Worm (Caenorhabditis elegans) whole organism, young adult: ENCODE results near the gene phb-2.

ENCODE experiments used
- B0035.1 ChIP-seq: sonication (generic microtip); optimal IDR thresholded peaks from 2 replicates; lab custom pipeline; 2016; ENCODE audit warnings: missing genetic modification characterization, mild to moderate bottlenecking, missing compliant biosample characterization, missing genotype, missing genetic modification reagents
- B0261.1 ChIP-seq: sonication (generic microtip); optimal IDR thresholded peaks from 2 replicates; lab custom pipeline; 2016; ENCODE audit warnings: mild to moderate bottlenecking, missing genetic modification characterization, moderate library complexity, missing compliant biosample characterization
- C06A6.2 ChIP-seq: fragments of 200-800 bp; sonication (Bioruptor generic); conservative IDR thresholded peaks from 2 replicates; pipeline ENCODE4 v1.3.6; 2022; ENCODE audit warnings: missing genetic modification characterization, missing compliant biosample characterization
- C17E4.6 ChIP-seq: fragments of 200-800 bp; sonication (Bioruptor generic); IDR thresholded peaks from 2 replicates; pipeline ENCODE4 v1.3.6; 2022; ENCODE audit warnings: missing genetic modification reagents, missing genetic modification characterization, missing compliant biosample characterization
- F10E7.11 ChIP-seq: sonication (generic microtip); optimal IDR thresholded peaks from 2 replicates; lab custom pipeline; 2017; ENCODE audit warnings: mild to moderate bottlenecking, missing genetic modification characterization, moderate library complexity, missing compliant biosample characterization
- F23B12.7 ChIP-seq: sonication (generic microtip); optimal IDR thresholded peaks from 2 replicates; lab custom pipeline; 2017; ENCODE audit warnings: missing genetic modification characterization, mild to moderate bottlenecking, missing compliant biosample characterization, antibody characterized with exemption, moderate library complexity; ENCODE audit not compliant: insufficient read depth
- F55B11.4 ChIP-seq: sonication (generic microtip); optimal IDR thresholded peaks from 2 replicates; lab custom pipeline; 2016; ENCODE audit warnings: missing compliant biosample characterization, missing genetic modification characterization, borderline replicate concordance; ENCODE audit not compliant: insufficient read depth
- K11D2.4 ChIP-seq: fragments of 200-800 bp; sonication (Bioruptor generic); IDR thresholded peaks from 2 replicates; pipeline ENCODE4 v1.3.6; 2022; ENCODE audit warnings: missing genetic modification reagents, missing genetic modification characterization, missing compliant biosample characterization
- K12H6.12 ChIP-seq: fragments of 200-800 bp; sonication (Bioruptor generic); optimal IDR thresholded peaks from 2 replicates; lab custom pipeline; 2018; ENCODE audit warnings: mild to moderate bottlenecking, missing genetic modification characterization, missing compliant biosample characterization
- Y53F4B.3 ChIP-seq: fragments of 200-800 bp; sonication (Bioruptor generic); IDR thresholded peaks from 2 replicates; pipeline ENCODE4 v1.3.6; 2022; ENCODE audit warnings: missing genetic modification reagents, missing genetic modification characterization, missing compliant biosample characterization
- Y95B8A.8 ChIP-seq: fragments of 200-800 bp; sonication (Bioruptor generic); IDR thresholded peaks from 2 replicates; pipeline ENCODE4 v1.3.6; 2022; ENCODE audit warnings: missing genetic modification reagents, missing genetic modification characterization, missing compliant biosample characterization
- ZK185.1 ChIP-seq: sonication (generic microtip); optimal IDR thresholded peaks from 2 replicates; lab custom pipeline; 2016; ENCODE audit warnings: mild to moderate bottlenecking, missing genetic modification characterization, missing compliant biosample characterization; ENCODE audit not compliant: poor library complexity, severe bottlenecking
- attf-3 ChIP-seq: fragments of 200-800 bp; sonication (Bioruptor generic); conservative IDR thresholded peaks from 2 replicates; pipeline ENCODE4 v1.3.6; 2022; ENCODE audit warnings: missing genetic modification reagents, missing genetic modification characterization, missing compliant biosample characterization
- attf-6 ChIP-seq: fragments of 200-800 bp; sonication (Bioruptor generic); IDR thresholded peaks from 2 replicates; pipeline ENCODE4 v1.3.6; 2022; ENCODE audit warnings: missing genetic modification reagents, missing genetic modification characterization, missing compliant biosample characterization
- bed-2 ChIP-seq: fragments of 200-800 bp; sonication (Bioruptor generic); IDR thresholded peaks from 2 replicates; pipeline ENCODE4 v1.3.6; 2022; ENCODE audit warnings: missing genetic modification reagents, missing genetic modification characterization, missing compliant biosample characterization
- ccch-3 ChIP-seq: fragments of 200-800 bp; sonication (Bioruptor generic); optimal IDR thresholded peaks from 2 replicates; lab custom pipeline; 2018; ENCODE audit warnings: mild to moderate bottlenecking, missing genetic modification characterization, missing compliant biosample characterization
- cebp-1 ChIP-seq, 2 experiments: fragments of 200-800 bp in 1 of 2; sonication (Bioruptor generic) in 1 of 2; sonication (generic microtip) in 1 of 2; IDR thresholded peaks in 1 of 2; optimal IDR thresholded peaks in 1 of 2; 2 replicates each; pipeline versions ENCODE4 v1.3.6 to Lab custom; 2017 to 2022; ENCODE audit warnings: missing compliant biosample characterization in 2 of 2, missing genetic modification characterization in 2 of 2, mild to moderate bottlenecking in 1 of 2, missing genetic modification reagents in 1 of 2, moderate library complexity in 1 of 2
- ceh-100 ChIP-seq: fragments of 200-800 bp; sonication (Bioruptor generic); IDR thresholded peaks from 2 replicates; pipeline ENCODE4 v1.3.6; 2022; ENCODE audit warnings: missing genetic modification reagents, missing genetic modification characterization, missing compliant biosample characterization
- ceh-27 ChIP-seq: fragments of 200-800 bp; sonication (Bioruptor generic); optimal IDR thresholded peaks from 2 replicates; lab custom pipeline; 2018; ENCODE audit warnings: mild to moderate bottlenecking, missing genetic modification characterization, moderate library complexity, missing compliant biosample characterization
- ceh-79 ChIP-seq: sonication (generic microtip); optimal IDR thresholded peaks from 2 replicates; lab custom pipeline; 2017; ENCODE audit warnings: mild to moderate bottlenecking, missing genetic modification characterization, missing compliant biosample characterization
- ceh-91 ChIP-seq: fragments of 200-800 bp; sonication (Bioruptor generic); IDR thresholded peaks from 2 replicates; pipeline ENCODE4 v1.3.6; 2022; ENCODE audit warnings: missing genetic modification reagents, missing genetic modification characterization, missing compliant biosample characterization
- chd-7 ChIP-seq: sonication (generic microtip); optimal IDR thresholded peaks from 2 replicates; lab custom pipeline; 2016; ENCODE audit warnings: mild to moderate bottlenecking, missing genetic modification characterization, moderate library complexity, missing compliant biosample characterization
- dox-1 ChIP-seq: fragments of 200-800 bp; sonication (Bioruptor generic); IDR thresholded peaks from 2 replicates; pipeline ENCODE4 v1.3.6; 2022; ENCODE audit warnings: missing genetic modification reagents, missing genetic modification characterization, missing compliant biosample characterization
- egl-44 ChIP-seq: fragments of 200-800 bp; sonication (Bioruptor generic); IDR thresholded peaks from 2 replicates; pipeline ENCODE4 v1.3.6; 2022; ENCODE audit warnings: missing genetic modification reagents, missing genetic modification characterization, missing compliant biosample characterization
- ekl-4 ChIP-seq: fragments of 200-800 bp; sonication (Bioruptor generic); IDR thresholded peaks from 2 replicates; pipeline ENCODE4 v1.3.6; 2022; ENCODE audit warnings: missing genetic modification reagents, missing genetic modification characterization, missing compliant biosample characterization
- ets-4 ChIP-seq: fragments of 200-800 bp; sonication (Bioruptor generic); optimal IDR thresholded peaks from 2 replicates; lab custom pipeline; 2018; ENCODE audit warnings: mild to moderate bottlenecking, missing genetic modification characterization, missing compliant biosample characterization
- fkh-3 ChIP-seq: sonication (generic microtip); optimal IDR thresholded peaks from 2 replicates; lab custom pipeline; 2016; ENCODE audit warnings: mild to moderate bottlenecking, missing genetic modification characterization, missing compliant biosample characterization
- hsf-1 ChIP-seq: fragments of 200-800 bp; sonication (Bioruptor generic); IDR thresholded peaks from 2 replicates; pipeline ENCODE4 v1.3.6; 2022; ENCODE audit warnings: missing genetic modification reagents, missing genetic modification characterization, missing compliant biosample characterization
- let-607 ChIP-seq, 2 experiments: fragments of 200-800 bp in 1 of 2; sonication (Bioruptor generic) in 1 of 2; sonication (generic microtip) in 1 of 2; optimal IDR thresholded peaks; 2 replicates each; lab custom pipeline; 2016 to 2018; ENCODE audit warnings: mild to moderate bottlenecking in 2 of 2, missing compliant biosample characterization in 2 of 2, missing genetic modification characterization in 2 of 2, moderate library complexity in 2 of 2, missing genotype in 1 of 2
- lin-54 ChIP-seq: fragments of 200-800 bp; sonication (Bioruptor generic); optimal IDR thresholded peaks from 2 replicates; lab custom pipeline; 2018; ENCODE audit warnings: mild to moderate bottlenecking, missing genetic modification characterization, missing compliant biosample characterization
- lir-1 ChIP-seq: fragments of 200-800 bp; sonication (Bioruptor generic); conservative IDR thresholded peaks from 2 replicates; pipeline ENCODE4 v1.3.6; 2022; ENCODE audit warnings: missing genetic modification reagents, missing genetic modification characterization, missing compliant biosample characterization
- madf-10 ChIP-seq: sonication (generic microtip); optimal IDR thresholded peaks from 2 replicates; lab custom pipeline; 2016; ENCODE audit warnings: mild to moderate bottlenecking, missing genetic modification characterization, missing compliant biosample characterization
- madf-3 ChIP-seq: fragments of 200-800 bp; sonication (Bioruptor generic); IDR thresholded peaks from 2 replicates; pipeline ENCODE4 v1.3.6; 2022; ENCODE audit warnings: missing genetic modification reagents, missing genetic modification characterization, missing compliant biosample characterization
- madf-6 ChIP-seq: fragments of 200-800 bp; sonication (Bioruptor generic); IDR thresholded peaks from 2 replicates; pipeline ENCODE4 v1.3.6; 2022; ENCODE audit warnings: missing genetic modification reagents, missing genetic modification characterization, missing compliant biosample characterization
- mel-28 ChIP-seq: sonication (generic microtip); optimal IDR thresholded peaks from 2 replicates; lab custom pipeline; 2016; ENCODE audit warnings: borderline replicate concordance, mild to moderate bottlenecking, missing genetic modification characterization, missing compliant biosample characterization
- nfya-1 ChIP-seq: sonication (generic microtip); optimal IDR thresholded peaks from 2 replicates; lab custom pipeline; 2017; ENCODE audit warnings: antibody characterized with exemption, missing compliant biosample characterization, missing genetic modification characterization, borderline replicate concordance; ENCODE audit not compliant: insufficient read depth
- nfya-2 ChIP-seq: fragments of 200-800 bp; sonication (Bioruptor generic); IDR thresholded peaks from 2 replicates; pipeline ENCODE4 v1.3.6; 2022; ENCODE audit warnings: missing genetic modification reagents, missing genetic modification characterization, missing compliant biosample characterization
- nhr-179 ChIP-seq: sonication (generic microtip); optimal IDR thresholded peaks from 2 replicates; lab custom pipeline; 2016; ENCODE audit warnings: mild to moderate bottlenecking, missing genetic modification characterization, missing compliant biosample characterization
- nhr-80 ChIP-seq: sonication (generic microtip); optimal IDR thresholded peaks from 2 replicates; lab custom pipeline; 2016; ENCODE audit warnings: missing genetic modification characterization, missing compliant biosample characterization
- pha-4 ChIP-seq: fragments of 150-350 bp; sonication (generic microtip); optimal IDR thresholded peaks from 2 replicates; lab custom pipeline; 2014; ENCODE audit warnings: missing biosample characterization, missing genetic modification reagents, missing genetic modification characterization
- repo-1 ChIP-seq: sonication (generic microtip); optimal IDR thresholded peaks from 2 replicates; lab custom pipeline; 2017; ENCODE audit warnings: mild to moderate bottlenecking, missing genetic modification characterization, missing compliant biosample characterization
- sdz-38 ChIP-seq: sonication (generic microtip); optimal IDR thresholded peaks from 2 replicates; lab custom pipeline; 2016; ENCODE audit warnings: missing genotype, missing genetic modification characterization, missing compliant biosample characterization
- snpc-3.4 ChIP-seq: sonication (generic microtip); optimal IDR thresholded peaks from 2 replicates; lab custom pipeline; 2017; ENCODE audit warnings: missing genetic modification characterization, mild to moderate bottlenecking, missing compliant biosample characterization, antibody characterized with exemption, moderate library complexity, missing genotype, missing genetic modification reagents
- tbp1 ChIP-seq: fragments of 200-800 bp; sonication (Bioruptor generic); optimal IDR thresholded peaks from 2 replicates; lab custom pipeline; 2018; ENCODE audit warnings: mild to moderate bottlenecking, missing genetic modification characterization, missing compliant biosample characterization
- unc-130 ChIP-seq: sonication (generic microtip); optimal IDR thresholded peaks from 2 replicates; lab custom pipeline; 2016; ENCODE audit warnings: missing genetic modification reagents, missing genetic modification characterization, missing compliant biosample characterization
- ztf-18 ChIP-seq: sonication (generic microtip); optimal IDR thresholded peaks from 2 replicates; lab custom pipeline; 2016; ENCODE audit warnings: missing genotype, mild to moderate bottlenecking, missing genetic modification characterization, missing compliant biosample characterization

The phb-2 gene

DNA sequence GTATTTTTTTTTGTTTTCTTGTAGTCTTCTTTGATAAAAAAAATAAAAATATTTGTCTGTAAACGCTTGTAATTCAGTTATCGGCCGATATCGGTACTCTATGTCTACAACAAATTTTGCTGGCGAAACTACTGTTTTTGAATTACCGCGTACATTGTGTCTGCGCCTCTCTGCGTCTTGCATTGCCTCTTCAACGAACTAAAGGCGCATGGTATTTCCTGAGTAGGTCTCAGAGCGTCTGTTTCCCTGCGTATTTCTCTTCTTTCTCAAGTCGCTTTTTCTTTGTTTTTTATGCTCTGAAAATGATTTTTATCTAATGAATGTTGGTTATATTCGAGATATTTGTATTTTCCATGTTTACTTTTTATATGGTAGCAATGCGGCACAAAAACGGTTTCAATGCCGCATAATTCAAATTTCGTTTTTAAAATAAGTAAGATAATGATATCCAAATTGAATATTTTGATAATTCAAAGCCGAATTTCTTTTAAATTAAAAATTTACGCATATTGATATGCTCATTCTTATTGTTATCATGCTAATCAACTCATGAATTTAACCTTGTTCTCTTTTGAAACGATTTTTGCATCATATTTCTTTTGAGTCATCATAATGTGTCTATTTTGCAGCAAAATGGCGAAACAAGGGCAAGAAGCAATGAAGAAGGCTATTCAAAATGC, at the start of gene phb-2:
Gene phb-2 (plus strand): TSS at position 630 of the 680 bp plus-strand sequence.
- TF ChIP-seq ZK185.1 (tag; lab: Kevin White, UChicago) (peak; percentile 22), madf-3 (GFP tag; lab: Robert Waterston, UW) (no peak), Y95B8A.8 (GFP tag; lab: Robert Waterston, UW) (no peak), egl-44 (GFP tag; lab: Robert Waterston, UW) (no peak), ekl-4 (GFP tag; lab: Robert Waterston, UW) (peak; percentile 59), cebp-1 (GFP tag; IDR thresholded peaks at IDR 0.05; lab: Robert Waterston, UW) (0 out of 2 replicates have a peak, but pooled peaks have one; percentile 14), cebp-1 (tag; optimal IDR thresholded peaks at IDR 0.05; lab: Kevin White, UChicago) (peak; percentile 59), fkh-3 (tag; lab: Kevin White, UChicago) (no peak), Y53F4B.3 (no peak), ccch-3 (GFP tag; lab: Kevin White, UChicago) (peak; percentile 2), C17E4.6 (GFP tag; lab: Robert Waterston, UW) (peak; percentile 39; the same call in 1 of the 2 replicates), snpc-3.4 (tag; lab: Kevin White, UChicago) (peak; percentile 19), F55B11.4 (tag; lab: Kevin White, UChicago) (no peak), K11D2.4 (no peak), nfya-1 (tag; lab: Kevin White, UChicago) (no peak), repo-1 (tag; lab: Kevin White, UChicago) (no peak), bed-2 (GFP tag; lab: Robert Waterston, UW) (no peak), ceh-27 (peak; percentile 68), ceh-79 (tag; lab: Kevin White, UChicago) (no peak), nhr-179 (tag; lab: Kevin White, UChicago) (no peak), ets-4 (GFP tag; lab: Kevin White, UChicago) (no peak), C06A6.2 (GFP tag; lab: Robert Waterston, UW) (no peak), hsf-1 (GFP tag; lab: Robert Waterston, UW) (no peak), let-607 (tag; optimal IDR thresholded peaks at IDR 0.05; lab: Kevin White, UChicago) (no peak), chd-7 (tag; lab: Kevin White, UChicago) (no peak), dox-1 (GFP tag; lab: Robert Waterston, UW) (peak; percentile 78), nfya-2 (GFP tag; lab: Robert Waterston, UW) (no peak), ceh-91 (GFP tag; lab: Robert Waterston, UW) (peak; percentile 52), sdz-38 (no peak), F10E7.11 (tag; lab: Kevin White, UChicago) (no peak), attf-3 (GFP tag; lab: Robert Waterston, UW) (no peak), B0035.1 (no peak), attf-6 (GFP tag; lab: Robert Waterston, UW) (no peak), mel-28 (tag; lab: Kevin White, UChicago) (no peak), K12H6.12 (peak; percentile 25), ztf-18 (peak; percentile 27), ceh-100 (GFP tag; lab: Robert Waterston, UW) (peak; percentile 41; the same call in 1 of the 2 replicates), lir-1 (GFP tag; lab: Robert Waterston, UW) (no peak; the same call in 1 of the 2 replicates), tbp1 (peak; percentile 49), madf-6 (GFP tag; lab: Robert Waterston, UW) (peak; percentile 55), nhr-80 (tag; lab: Kevin White, UChicago) (peak; percentile 13), B0261.1 (tag; lab: Kevin White, UChicago) (no peak), madf-10 (tag; lab: Kevin White, UChicago) (no peak), unc-130 (GFP tag; lab: Kevin White, UChicago) (no peak), pha-4 (tag; lab: Kevin White, UChicago) (peak; percentile 51), lin-54 (GFP tag; lab: Kevin White, UChicago) (peak; percentile 93), F23B12.7 (tag; lab: Kevin White, UChicago) (peak; percentile 95)
